Fruit fly (Drosophila melanogaster) Kc167 (cell line): ENCODE measurements around the gene BobA.

Source experiments
- Myc ChIP-seq: fragments of >200 bp; optimal IDR thresholded peaks from 2 replicates; lab custom pipeline; 2017; ENCODE audit warnings: missing external identifiers
- Sin3A ChIP-seq: fragments of >200 bp; optimal IDR thresholded peaks from 2 replicates; lab custom pipeline; 2018; ENCODE audit warnings: missing external identifiers
- h ChIP-seq: fragments of >200 bp; optimal IDR thresholded peaks from 3 replicates; lab custom pipeline; 2018; ENCODE audit warnings: missing external identifiers
- insv ChIP-seq: fragments of >200 bp; optimal IDR thresholded peaks from 3 replicates; lab custom pipeline; 2018; ENCODE audit warnings: missing external identifiers
- psq ChIP-seq: fragments of >200 bp; optimal IDR thresholded peaks from 2 replicates; lab custom pipeline; 2017; ENCODE audit warnings: missing external identifiers
- ttk ChIP-seq: sonication (Bioruptor generic); optimal IDR thresholded peaks from 2 replicates; lab custom pipeline; 2017; ENCODE audit warnings: missing external identifiers

BobA gene

DNA sequence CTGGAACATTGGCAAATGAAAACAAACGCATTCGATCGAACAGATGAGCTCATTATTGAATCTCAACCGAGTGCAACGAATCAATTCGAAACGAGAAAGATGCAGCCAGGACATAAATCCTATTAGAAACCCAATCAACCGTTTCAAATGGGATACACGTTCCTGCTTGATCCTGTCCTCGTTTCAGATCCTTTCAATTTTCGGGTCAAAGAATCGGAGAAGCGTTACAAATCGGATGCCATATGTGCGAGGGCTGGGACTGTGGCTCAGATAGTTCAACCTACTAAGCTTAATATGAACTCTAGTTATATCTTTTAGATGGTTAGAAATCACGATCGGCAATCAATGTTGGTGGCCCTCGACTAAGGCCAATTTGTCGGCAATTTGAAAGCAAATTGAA, 4.0 kb upstream of the BobA start:
- TF ChIP-seq Sin3A (lab: Kevin White, UChicago) (no peak), ttk (lab: Kevin White, UChicago) (no peak), Myc (lab: Kevin White, UChicago) (no peak), insv (lab: Kevin White, UChicago) (no peak), psq (lab: Kevin White, UChicago) (no peak), h (lab: Kevin White, UChicago) (no peak)

DNA sequence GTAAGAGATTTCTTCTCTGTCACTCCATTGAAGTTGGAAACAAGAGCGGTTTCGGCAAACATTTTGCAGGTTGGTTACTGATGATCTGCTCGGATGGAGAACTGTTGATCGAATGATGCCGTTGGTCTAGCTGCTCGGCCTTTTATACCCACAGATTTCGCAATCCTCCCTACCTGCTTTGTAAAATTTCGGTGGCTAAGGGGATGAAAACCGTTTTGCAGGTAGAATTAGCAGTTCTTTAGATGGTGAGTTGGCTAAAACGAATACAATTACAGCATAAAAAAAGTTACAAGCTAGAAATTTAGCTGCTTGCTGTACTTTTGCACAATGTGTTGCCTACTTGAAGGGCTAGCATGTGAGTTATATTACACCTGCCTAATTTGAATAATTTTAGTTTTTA, 1.7 kb downstream of the BobA start, which contains the start of gene CG13465:
CG13465 (minus strand) TSS at position 101 of the 400 bp plus-strand sequence.
- no peak for TF ChIP-seq Myc (lab: Kevin White, UChicago)
- TF ChIP-seq insv (lab: Kevin White, UChicago), result no peak
- TF ChIP-seq ttk (lab: Kevin White, UChicago), result no peak
- no peak for TF ChIP-seq Sin3A (lab: Kevin White, UChicago)

DNA sequence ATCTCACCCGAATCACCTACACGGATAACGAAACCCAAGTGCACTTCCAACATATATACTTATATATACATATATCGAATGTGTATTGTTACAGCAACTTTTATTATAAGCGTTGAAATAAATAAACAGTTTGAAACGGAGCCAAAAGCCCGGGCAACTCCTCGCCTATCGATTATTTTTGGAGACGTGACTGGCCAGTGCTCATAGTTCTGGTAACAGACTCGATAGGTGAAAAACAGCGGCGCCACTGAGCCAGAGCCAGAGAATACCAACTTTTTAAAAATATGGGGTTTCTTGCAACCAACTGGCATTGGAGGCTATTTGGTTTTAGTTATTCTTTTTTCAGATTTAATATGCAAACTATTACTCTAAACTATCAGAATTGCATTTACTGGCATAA, 3.2 kb downstream of the BobA start:
- TF ChIP-seq insv (lab: Kevin White, UChicago), result no peak
- no peak for TF ChIP-seq Myc (lab: Kevin White, UChicago)
- no peak for TF ChIP-seq ttk (lab: Kevin White, UChicago)
- TF ChIP-seq Sin3A (lab: Kevin White, UChicago), result no peak
- TF ChIP-seq psq (lab: Kevin White, UChicago), result no peak
- TF ChIP-seq h (lab: Kevin White, UChicago), result no peak

DNA sequence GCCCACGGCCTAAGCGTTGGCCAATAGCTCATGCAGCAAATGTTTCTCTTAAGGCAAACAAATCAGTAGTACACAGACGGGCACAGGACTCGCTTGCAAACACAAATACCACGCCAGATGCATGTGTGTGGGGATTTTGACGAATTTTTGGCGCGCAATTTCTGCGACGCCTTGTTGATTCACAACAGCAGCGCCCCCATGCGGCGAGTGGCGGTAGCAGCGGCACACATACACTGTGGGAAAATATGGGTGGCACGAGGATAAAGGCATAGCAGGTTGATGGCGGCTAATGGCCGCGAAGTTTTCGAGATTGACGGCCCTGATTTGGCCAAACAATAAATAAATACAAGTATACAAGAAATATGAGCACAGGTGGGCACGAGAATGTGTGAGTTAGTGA, 20.3 kb downstream of the BobA start:
- TF ChIP-seq h (lab: Kevin White, UChicago) (no peak), Sin3A (lab: Kevin White, UChicago) (no peak), ttk (lab: Kevin White, UChicago) (no peak), insv (lab: Kevin White, UChicago) (no peak), psq (lab: Kevin White, UChicago) (no peak), Myc (lab: Kevin White, UChicago) (no peak)

DNA sequence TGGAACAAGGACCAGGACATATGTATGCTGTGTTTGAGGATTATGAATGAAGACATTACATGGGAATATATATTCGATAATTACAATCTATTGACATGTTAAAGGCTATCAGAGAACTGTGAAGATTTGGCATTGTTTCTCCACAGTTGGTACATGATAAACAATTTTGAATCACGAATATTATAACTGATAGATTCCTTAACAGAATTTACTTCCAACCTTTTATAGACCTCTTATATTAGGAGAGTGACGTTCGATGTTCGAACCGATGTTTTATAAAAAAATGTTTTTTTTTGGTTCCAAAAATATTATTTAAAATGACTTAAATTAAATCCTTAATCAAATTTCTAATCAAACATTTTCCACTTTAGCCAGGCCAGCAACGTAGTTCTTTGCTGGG, 42.4 kb downstream of the BobA start, which contains the start of gene DCX-EMAP:
DCX-EMAP (plus strand) TSS at position 301 of the 400 bp plus-strand sequence.
- TF ChIP-seq psq (lab: Kevin White, UChicago) (no peak), Sin3A (lab: Kevin White, UChicago) (no peak), Myc (lab: Kevin White, UChicago) (no peak), h (lab: Kevin White, UChicago) (no peak), ttk (lab: Kevin White, UChicago) (no peak), insv (lab: Kevin White, UChicago) (no peak)
